Worm (Caenorhabditis elegans) whole organism, early embryonic: ENCODE results near the gene F43G6.7.

Source experiments
- aly-1 ChIP-seq: sonication (generic microtip); optimal IDR thresholded peaks from 2 replicates; lab custom pipeline; 2016; ENCODE audit warnings: missing genetic modification characterization, missing compliant biosample characterization
- ama-1 ChIP-seq: fragments of 150-350 bp; optimal IDR thresholded peaks from 2 replicates; lab custom pipeline; 2014
- ets-7 ChIP-seq: sonication (generic microtip); optimal IDR thresholded peaks from 2 replicates; lab custom pipeline; 2016; ENCODE audit warnings: missing genotype, missing genetic modification characterization, missing compliant biosample characterization
- hmbx-1 ChIP-seq: sonication (generic microtip); optimal IDR thresholded peaks from 2 replicates; lab custom pipeline; 2016; ENCODE audit warnings: mild to moderate bottlenecking, missing genetic modification characterization, missing compliant biosample characterization
- hnd-1 ChIP-seq: sonication (generic microtip); optimal IDR thresholded peaks from 2 replicates; lab custom pipeline; 2016; ENCODE audit warnings: missing genetic modification characterization, missing compliant biosample characterization
- pes-1 ChIP-seq: fragments of 200-800 bp; sonication (Bioruptor generic); IDR thresholded peaks from 2 replicates; pipeline ENCODE4 v1.3.6; 2022; ENCODE audit warnings: missing genetic modification reagents, missing genetic modification characterization, missing compliant biosample characterization
- tbx-11 ChIP-seq: fragments of 200-800 bp; sonication (Bioruptor generic); IDR thresholded peaks from 2 replicates; pipeline ENCODE4 v1.3.6; 2022; ENCODE audit warnings: missing genetic modification characterization, missing compliant biosample characterization

ce11 chrII:11849572-11849971, 39.0 kb downstream of the F43G6.7 start:
- TF ChIP-seq ama-1 (lab: Kevin White, UChicago), result no peak
- no peak for TF ChIP-seq aly-1 (tag; lab: Kevin White, UChicago)
- TF ChIP-seq hmbx-1 (tag; lab: Kevin White, UChicago), result no peak
- no peak for TF ChIP-seq ets-7
- TF ChIP-seq pes-1 (GFP tag; lab: Robert Waterston, UW), result no peak
- no peak for TF ChIP-seq tbx-11 (GFP tag; lab: Robert Waterston, UW)
- no peak for TF ChIP-seq hnd-1 (tag; lab: Kevin White, UChicago)
